Worm (Caenorhabditis elegans) whole organism, L2 larva: Measurements from ENCODE around the gene H01M10.1.

Experiments used
- blmp-1 ChIP-seq: sonication (generic microtip); optimal IDR thresholded peaks from 2 replicates; lab custom pipeline; 2017; ENCODE audit warnings: missing genetic modification characterization, mild to moderate bottlenecking, missing compliant biosample characterization, antibody characterized with exemption, moderate library complexity; ENCODE audit not compliant: insufficient read depth
- egl-27 ChIP-seq: sonication (generic microtip); optimal IDR thresholded peaks from 3 replicates; lab custom pipeline; 2017; ENCODE audit warnings: missing biosample characterization, missing genetic modification reagents, missing genetic modification characterization
- lin-39 ChIP-seq: fragments of 150-350 bp; optimal IDR thresholded peaks from 2 replicates; lab custom pipeline; 2014; ENCODE audit warnings: missing biosample characterization, missing genetic modification reagents, missing genetic modification characterization
- mdl-1 ChIP-seq, 2 experiments: fragments of 150-350 bp in 1 of 2; sonication (generic microtip) in 1 of 2; optimal IDR thresholded peaks; 2 replicates each; lab custom pipeline; 2017; ENCODE audit warnings: missing biosample characterization in 2 of 2, missing genetic modification characterization in 2 of 2
- nhr-12 ChIP-seq: fragments of 150-350 bp; optimal IDR thresholded peaks from 2 replicates; lab custom pipeline; 2014; ENCODE audit warnings: missing biosample characterization, missing genetic modification characterization
- snpc-4 ChIP-seq: fragments of 150-350 bp; optimal IDR thresholded peaks from 2 replicates; lab custom pipeline; 2014; ENCODE audit warnings: missing biosample characterization, missing genetic modification characterization
- unc-62 ChIP-seq: fragments of 150-350 bp; optimal IDR thresholded peaks from 2 replicates; lab custom pipeline; 2014; ENCODE audit warnings: missing biosample characterization, missing genetic modification reagents, missing genetic modification characterization
- ztf-1 ChIP-seq: fragments of 200-800 bp; sonication (Bioruptor generic); conservative IDR thresholded peaks from 2 replicates; pipeline ENCODE4 v1.3.6; 2022; ENCODE audit warnings: missing genetic modification characterization, missing compliant biosample characterization

DNA sequence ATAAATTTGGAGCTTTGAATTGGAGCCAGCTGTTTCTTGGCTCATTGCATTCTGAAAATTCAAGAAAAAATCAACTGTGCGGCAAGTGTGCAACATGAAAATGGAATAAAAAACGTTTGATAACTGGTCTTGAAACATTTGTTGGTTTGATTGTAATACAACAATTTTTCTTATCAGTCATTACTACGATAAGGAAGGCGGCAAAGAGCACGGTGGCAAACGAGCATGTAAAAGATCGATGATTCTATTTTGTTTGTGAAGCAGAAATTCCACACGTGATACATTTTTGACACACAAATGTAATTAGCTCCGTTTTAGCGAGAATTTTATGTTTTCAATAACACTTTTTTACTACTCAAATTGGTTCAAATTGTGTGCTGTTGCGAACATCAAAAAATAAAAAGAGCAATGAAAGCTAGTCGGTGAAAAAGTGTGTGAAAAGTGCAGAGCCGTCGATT is at the start of gene H01M10.1:
- TF ChIP-seq nhr-12 (tag; lab: Kevin White, UChicago) (no peak), mdl-1 (tag; optimal IDR thresholded peaks at IDR 0.05; lab: Kevin White, UChicago) (no peak), snpc-4 (tag; lab: Kevin White, UChicago) (no peak), lin-39 (tag; lab: Kevin White, UChicago) (no peak), unc-62 (GFP tag; lab: Kevin White, UChicago) (no peak), ztf-1 (no peak), blmp-1 (no peak), egl-27 (tag; lab: Kevin White, UChicago) (no peak)
